Fruit fly (Drosophila melanogaster) whole organism: ENCODE results near the gene Ufl1.
A peak's percentile ranks its signal among the peaks of the same experiment; 100 is the strongest.

Experiments
- CG8478 ChIP-seq: fragments of >200 bp; optimal IDR thresholded peaks from 2 replicates; lab custom pipeline; 2018; ENCODE audit warnings: inconsistent platforms
- Dll ChIP-seq: fragments of >200 bp; optimal IDR thresholded peaks from 2 replicates; lab custom pipeline; 2017
- EcR ChIP-seq, 2 experiments: fragments of >200 bp; optimal IDR thresholded peaks; 2 replicates each; lab custom pipeline; 2017; ENCODE audit warnings: missing biosample characterization in 2 of 2, missing genetic modification characterization in 2 of 2, missing genetic modification reagents in 2 of 2
- pan ChIP-seq: fragments of >200 bp; optimal IDR thresholded peaks from 2 replicates; lab custom pipeline; 2017
- psq ChIP-seq: fragments of >200 bp; optimal IDR thresholded peaks from 2 replicates; lab custom pipeline; 2017
- usp ChIP-seq: fragments of >200 bp; optimal IDR thresholded peaks from 2 replicates; lab custom pipeline; 2017; ENCODE audit warnings: missing biosample characterization, missing genetic modification characterization, mixed read lengths

Ufl1 gene

dm6 chr3R:7074297-7075114, at the start of gene Ufl1, which contains the start of gene CG1943:
TSS of gene Ufl1 (minus strand) at chr3R:7074452.
TSS of gene CG1943 (plus strand) at chr3R:7074859.
- TF ChIP-seq EcR (GFP tag; optimal IDR thresholded peaks at IDR 0.05; lab: Kevin White, UChicago) (no peak), Dll (lab: Kevin White, UChicago) (no peak), pan (lab: Kevin White, UChicago) (no peak), usp (GFP tag; lab: Kevin White, UChicago) (no peak), psq (no peak), CG8478 (lab: Kevin White, UChicago) (no peak)

- TF ChIP-seq pan (lab: Kevin White, UChicago) (no peak), usp (GFP tag; lab: Kevin White, UChicago) (no peak), psq (no peak), Dll (lab: Kevin White, UChicago) (no peak), CG8478 (lab: Kevin White, UChicago) (peak; percentile 85), EcR (GFP tag; optimal IDR thresholded peaks at IDR 0.05; lab: Kevin White, UChicago) (no peak)
These were observed 49.4 kb upstream of the Ufl1 start for dm6 chr3R:7123699-7124098.

dm6 chr3R:7123073-7123572, 48.9 kb upstream of the Ufl1 start:
- TF ChIP-seq pan (lab: Kevin White, UChicago) (no peak), Dll (lab: Kevin White, UChicago) (no peak), CG8478 (lab: Kevin White, UChicago) (no peak), EcR (GFP tag; optimal IDR thresholded peaks at IDR 0.05; lab: Kevin White, UChicago) (no peak), usp (GFP tag; lab: Kevin White, UChicago) (no peak), psq (no peak)

dm6 chr3R:7122172-7123072, 48.2 kb upstream of the Ufl1 start:
- no peak for TF ChIP-seq psq
- peak; percentile 57 to 74 for TF ChIP-seq EcR (GFP tag; optimal IDR thresholded peaks at IDR 0.05; lab: Kevin White, UChicago)
- no peak for TF ChIP-seq usp (GFP tag; lab: Kevin White, UChicago)

dm6 chr3R:7117590-7117989, 43.3 kb upstream of the Ufl1 start, which contains the start of gene Mlp84B:
TSS of gene Mlp84B (minus strand) at chr3R:7117732.
- TF ChIP-seq EcR (GFP tag; optimal IDR thresholded peaks at IDR 0.05; lab: Kevin White, UChicago), result no peak
- TF ChIP-seq Dll (lab: Kevin White, UChicago), result no peak
- no peak for TF ChIP-seq usp (GFP tag; lab: Kevin White, UChicago)
- TF ChIP-seq pan (lab: Kevin White, UChicago), result no peak
- TF ChIP-seq psq, result no peak

dm6 chr3R:7116511-7116910, 42.3 kb upstream of the Ufl1 start:
- TF ChIP-seq pan (lab: Kevin White, UChicago) (no peak), CG8478 (lab: Kevin White, UChicago) (no peak), EcR (GFP tag; optimal IDR thresholded peaks at IDR 0.05; lab: Kevin White, UChicago) (no peak), psq (no peak), usp (GFP tag; lab: Kevin White, UChicago) (no peak), Dll (lab: Kevin White, UChicago) (no peak)

dm6 chr3R:7112977-7113376, 38.7 kb upstream of the Ufl1 start:
- TF ChIP-seq pan (lab: Kevin White, UChicago) (no peak), EcR (GFP tag; optimal IDR thresholded peaks at IDR 0.05; lab: Kevin White, UChicago) (no peak), psq (no peak), CG8478 (lab: Kevin White, UChicago) (no peak), Dll (lab: Kevin White, UChicago) (no peak), usp (GFP tag; lab: Kevin White, UChicago) (no peak)

dm6 chr3R:7111206-7111858, 37.1 kb upstream of the Ufl1 start:
- no peak for TF ChIP-seq CG8478 (lab: Kevin White, UChicago)
- TF ChIP-seq usp (GFP tag; lab: Kevin White, UChicago), result no peak
- TF ChIP-seq pan (lab: Kevin White, UChicago), result no peak
- no peak for TF ChIP-seq EcR (GFP tag; optimal IDR thresholded peaks at IDR 0.05; lab: Kevin White, UChicago)
- TF ChIP-seq Dll (lab: Kevin White, UChicago), result no peak
- no peak for TF ChIP-seq psq

- TF ChIP-seq usp (GFP tag; lab: Kevin White, UChicago) (no peak), pan (lab: Kevin White, UChicago) (no peak), CG8478 (lab: Kevin White, UChicago) (no peak), EcR (GFP tag; optimal IDR thresholded peaks at IDR 0.05; lab: Kevin White, UChicago) (peak in 1 of 2 experiments; percentile 59)
These were observed 35.6 kb upstream of the Ufl1 start for dm6 chr3R:7109760-7110303.

dm6 chr3R:7108589-7109312, 34.5 kb upstream of the Ufl1 start:
- TF ChIP-seq CG8478 (lab: Kevin White, UChicago), result no peak
- no peak for TF ChIP-seq pan (lab: Kevin White, UChicago)
- TF ChIP-seq EcR (GFP tag; optimal IDR thresholded peaks at IDR 0.05; lab: Kevin White, UChicago), result no peak
- no peak for TF ChIP-seq Dll (lab: Kevin White, UChicago)
- TF ChIP-seq psq, result no peak
- TF ChIP-seq usp (GFP tag; lab: Kevin White, UChicago), result no peak
